Worm (Caenorhabditis elegans): Measurements from ENCODE around the gene cgh-1.
A peak's percentile ranks its signal among the peaks of the same experiment; 100 is the strongest.

The cgh-1 gene

ce11 chrIII:7498346-7498745 is 714 bp upstream of the cgh-1 start:
- TF ChIP-seq lsy-2 (tag; optimal IDR thresholded peaks at IDR 0.05) (peak; percentile 76 to 90), sem-4 (tag; optimal IDR thresholded peaks at IDR 0.05) (peak; percentile 61), snpc-4 (tag; optimal IDR thresholded peaks at IDR 0.05) (peak; percentile 85), unc-62 (GFP tag; optimal IDR thresholded peaks at IDR 0.05) (no peak), ZK546.5 (tag; optimal IDR thresholded peaks at IDR 0.05) (peak; percentile 14), Y55F3AM.14 (GFP tag; optimal IDR thresholded peaks at IDR 0.05) (no peak), aly-2 (tag; optimal IDR thresholded peaks at IDR 0.05) (no peak), ceh-16 (tag; optimal IDR thresholded peaks at IDR 0.05) (no peak), C34F6.9 (tag; optimal IDR thresholded peaks at IDR 0.05) (peak; percentile 95), skn-1 (tag; optimal IDR thresholded peaks at IDR 0.05) (no peak), zag-1 (tag; optimal IDR thresholded peaks at IDR 0.05) (peak; percentile 65), gmeb-1 (tag; optimal IDR thresholded peaks at IDR 0.05) (peak; percentile 96), peb-1 (tag; optimal IDR thresholded peaks at IDR 0.05) (no peak), mdl-1 (tag; optimal IDR thresholded peaks at IDR 0.05) (peak; percentile 54 to 87), unc-55 (GFP tag; optimal IDR thresholded peaks at IDR 0.05) (peak; percentile 94), nhr-6 (tag; optimal IDR thresholded peaks at IDR 0.05) (peak; percentile 34), blmp-1 (tag; optimal IDR thresholded peaks at IDR 0.05; ENCODE audit: insufficient read depth) (peak; percentile 54), R02D3.7 (tag; optimal IDR thresholded peaks at IDR 0.05) (no peak), ama-1 (optimal IDR thresholded peaks at IDR 0.05) (peak; percentile 30), nhr-11 (tag; optimal IDR thresholded peaks at IDR 0.05) (no peak), nhr-12 (tag; optimal IDR thresholded peaks at IDR 0.05) (no peak), nhr-129 (tag; optimal IDR thresholded peaks at IDR 0.05) (peak; percentile 94), lin-13 (GFP tag; optimal IDR thresholded peaks at IDR 0.05) (peak; percentile 98), ztf-4 (tag; optimal IDR thresholded peaks at IDR 0.05) (peak; percentile 70), fos-1 (tag; optimal IDR thresholded peaks at IDR 0.05) (peak; percentile 88), sma-9 (GFP tag; optimal IDR thresholded peaks at IDR 0.05) (peak; percentile 77), sma-9 (tag; optimal IDR thresholded peaks at IDR 0.05) (no peak), nhr-77 (tag; optimal IDR thresholded peaks at IDR 0.05) (peak; percentile 11), mbf-1 (tag; optimal IDR thresholded peaks at IDR 0.05) (no peak), mab-5 (tag; optimal IDR thresholded peaks at IDR 0.05) (peak; percentile 35), ztf-11 (tag; optimal IDR thresholded peaks at IDR 0.05) (no peak), elt-3 (tag; optimal IDR thresholded peaks at IDR 0.05) (no peak), nhr-23 (tag; optimal IDR thresholded peaks at IDR 0.05) (no peak), lin-11 (tag; optimal IDR thresholded peaks at IDR 0.05) (peak; percentile 79), dmd-4 (tag; optimal IDR thresholded peaks at IDR 0.05) (no peak), F13H6.1 (tag; optimal IDR thresholded peaks at IDR 0.05) (peak; percentile 84), nhr-25 (tag; optimal IDR thresholded peaks at IDR 0.05) (peak; percentile 78), ceh-82 (tag; optimal IDR thresholded peaks at IDR 0.05) (no peak), nhr-21 (tag; optimal IDR thresholded peaks at IDR 0.05) (peak; percentile 82), lin-39 (tag; optimal IDR thresholded peaks at IDR 0.05) (no peak), crh-2 (tag; optimal IDR thresholded peaks at IDR 0.05) (peak; percentile 89), egl-27 (tag; optimal IDR thresholded peaks at IDR 0.05) (peak; percentile 64), sma-3 (GFP tag; optimal IDR thresholded peaks at IDR 0.05) (peak; percentile 80)

ce11 chrIII:7495616-7496146 is 2.0 kb downstream of the cgh-1 start:
- TF ChIP-seq gmeb-1 (tag; optimal IDR thresholded peaks at IDR 0.05) = no peak
- no peak for TF ChIP-seq F13H6.1 (tag; optimal IDR thresholded peaks at IDR 0.05)
- TF ChIP-seq nhr-129 (tag; optimal IDR thresholded peaks at IDR 0.05) = no peak
- no peak for TF ChIP-seq R02D3.7 (tag; optimal IDR thresholded peaks at IDR 0.05)
- no peak for TF ChIP-seq sem-4 (tag; optimal IDR thresholded peaks at IDR 0.05)
- TF ChIP-seq ama-1 (optimal IDR thresholded peaks at IDR 0.05) = no peak
- TF ChIP-seq unc-55 (GFP tag; optimal IDR thresholded peaks at IDR 0.05) = no peak
- TF ChIP-seq unc-39 (tag; optimal IDR thresholded peaks at IDR 0.05) = no peak
- no peak for TF ChIP-seq aly-2 (tag; optimal IDR thresholded peaks at IDR 0.05)
- no peak for TF ChIP-seq crh-2 (tag; optimal IDR thresholded peaks at IDR 0.05)
- no peak for TF ChIP-seq peb-1 (tag; optimal IDR thresholded peaks at IDR 0.05)
- no peak for TF ChIP-seq lin-11 (tag; optimal IDR thresholded peaks at IDR 0.05)
- no peak for TF ChIP-seq lsy-2 (tag; optimal IDR thresholded peaks at IDR 0.05)
- TF ChIP-seq elt-1 (tag; optimal IDR thresholded peaks at IDR 0.05) = no peak
- no peak for TF ChIP-seq mbf-1 (tag; optimal IDR thresholded peaks at IDR 0.05)
- no peak for TF ChIP-seq snpc-4 (tag; optimal IDR thresholded peaks at IDR 0.05)
- no peak for TF ChIP-seq lin-13 (GFP tag; optimal IDR thresholded peaks at IDR 0.05)
- TF ChIP-seq zag-1 (tag; optimal IDR thresholded peaks at IDR 0.05) = no peak
- no peak for TF ChIP-seq fos-1 (tag; optimal IDR thresholded peaks at IDR 0.05)
- no peak for TF ChIP-seq nhr-25 (tag; optimal IDR thresholded peaks at IDR 0.05)
